Worm (Caenorhabditis elegans) whole organism, L1 larva: Measurements from ENCODE around the gene fbxa-59.

Experiments used
- ama-1 ChIP-seq: fragments of 150-350 bp; optimal IDR thresholded peaks from 2 replicates; lab custom pipeline; 2014
- blmp-1 ChIP-seq: fragments of 150-350 bp; optimal IDR thresholded peaks from 2 replicates; lab custom pipeline; 2014; ENCODE audit warnings: missing biosample characterization, missing genetic modification characterization
- ceh-90 ChIP-seq: sonication (generic microtip); optimal IDR thresholded peaks from 2 replicates; lab custom pipeline; 2016; ENCODE audit warnings: missing genetic modification characterization, missing compliant biosample characterization
- fkh-10 ChIP-seq: sonication (generic microtip); optimal IDR thresholded peaks from 2 replicates; lab custom pipeline; 2017; ENCODE audit warnings: missing biosample characterization, missing genetic modification reagents, missing genetic modification characterization
- mep-1 ChIP-seq: fragments of 150-350 bp; optimal IDR thresholded peaks from 2 replicates; lab custom pipeline; 2014; ENCODE audit warnings: missing biosample characterization, missing genetic modification characterization
- nhr-20 ChIP-seq: sonication (generic microtip); optimal IDR thresholded peaks from 2 replicates; lab custom pipeline; 2016; ENCODE audit warnings: mild to moderate bottlenecking, missing genetic modification characterization, missing compliant biosample characterization
- pqm-1 ChIP-seq: sonication (generic microtip); optimal IDR thresholded peaks from 3 replicates; lab custom pipeline; 2017; ENCODE audit warnings: missing biosample characterization, missing genetic modification characterization
- skn-1 ChIP-seq: fragments of 150-350 bp; optimal IDR thresholded peaks from 2 replicates; lab custom pipeline; 2014; ENCODE audit warnings: missing biosample characterization, missing genetic modification characterization
- unc-130 ChIP-seq: fragments of 150-350 bp; optimal IDR thresholded peaks from 2 replicates; lab custom pipeline; 2017; ENCODE audit warnings: missing biosample characterization, missing genetic modification characterization, inconsistent platforms
- unc-62 ChIP-seq: fragments of 150-350 bp; optimal IDR thresholded peaks from 2 replicates; lab custom pipeline; 2014; ENCODE audit warnings: missing biosample characterization, missing genetic modification reagents, missing genetic modification characterization

ce11 chrIII:916897-917296, 26.4 kb downstream of the fbxa-59 start, which contains the start of gene idpp-13:
- TF ChIP-seq ama-1 (lab: Kevin White, UChicago), result no peak
- TF ChIP-seq pqm-1, result no peak
- TF ChIP-seq unc-130 (tag; lab: Kevin White, UChicago), result no peak
- no peak for TF ChIP-seq blmp-1
- no peak for TF ChIP-seq mep-1 (tag; lab: Kevin White, UChicago)
- no peak for TF ChIP-seq nhr-20
- TF ChIP-seq skn-1 (tag; lab: Kevin White, UChicago), result no peak
- TF ChIP-seq unc-62 (GFP tag; lab: Kevin White, UChicago), result no peak
- TF ChIP-seq fkh-10 (GFP tag; lab: Kevin White, UChicago), result no peak
- TF ChIP-seq ceh-90 (tag; lab: Kevin White, UChicago), result no peak
